Worm (Caenorhabditis elegans) whole organism, midembryonic: ENCODE data around the gene nhr-146.

Source experiments
- T22C8.4 ChIP-seq: fragments of 200-800 bp; sonication (Bioruptor generic); IDR thresholded peaks from 2 replicates; pipeline ENCODE4 v1.3.6; 2022; ENCODE audit warnings: missing genetic modification characterization, missing compliant biosample characterization
- cog-1 ChIP-seq: sonication (generic microtip); optimal IDR thresholded peaks from 2 replicates; lab custom pipeline; 2016; ENCODE audit warnings: missing genetic modification characterization, missing compliant biosample characterization
- flt-1 ChIP-seq: fragments of 200-800 bp; sonication (Bioruptor generic); IDR thresholded peaks from 2 replicates; pipeline ENCODE4 v1.3.6; 2022; ENCODE audit warnings: missing genetic modification characterization, missing compliant biosample characterization
- klf-2 ChIP-seq: fragments of 200-800 bp; sonication (Bioruptor generic); conservative IDR thresholded peaks from 2 replicates; pipeline ENCODE4 v1.3.6; 2022; ENCODE audit warnings: missing genetic modification reagents, missing genetic modification characterization, missing compliant biosample characterization
- med-1 ChIP-seq: sonication (generic microtip); optimal IDR thresholded peaks from 2 replicates; lab custom pipeline; 2017; ENCODE audit warnings: missing genetic modification characterization, mild to moderate bottlenecking, missing compliant biosample characterization, antibody characterized with exemption, missing genetic modification reagents; ENCODE audit not compliant: insufficient read depth
- ref-1 ChIP-seq: fragments of 200-800 bp; sonication (Bioruptor generic); conservative IDR thresholded peaks from 2 replicates; pipeline ENCODE4 v1.3.6; 2022; ENCODE audit warnings: missing genetic modification reagents, missing genetic modification characterization, missing compliant biosample characterization
- tab-1 ChIP-seq: fragments of 200-800 bp; sonication (Bioruptor generic); IDR thresholded peaks from 2 replicates; pipeline ENCODE4 v1.3.6; 2022; ENCODE audit warnings: missing genetic modification characterization, missing compliant biosample characterization
- ztf-23 ChIP-seq: fragments of 200-800 bp; sonication (Bioruptor generic); IDR thresholded peaks from 2 replicates; pipeline ENCODE4 v1.3.6; 2022; ENCODE audit warnings: missing genetic modification reagents, missing genetic modification characterization, missing compliant biosample characterization
- ztf-29 ChIP-seq: fragments of 200-800 bp; sonication (Bioruptor generic); IDR thresholded peaks from 2 replicates; pipeline ENCODE4 v1.3.6; 2022; ENCODE audit warnings: missing genetic modification reagents, missing genetic modification characterization, missing compliant biosample characterization

nhr-146 gene

ce11 chrIV:1649794-1650193, 23.2 kb downstream of the nhr-146 start:
- TF ChIP-seq ref-1 (GFP tag; lab: Robert Waterston, UW) (no peak), cog-1 (tag; lab: Kevin White, UChicago) (no peak), tab-1 (no peak), T22C8.4 (GFP tag; lab: Robert Waterston, UW) (no peak), med-1 (GFP tag; lab: Kevin White, UChicago) (no peak), flt-1 (GFP tag; lab: Robert Waterston, UW) (no peak), ztf-23 (GFP tag; lab: Robert Waterston, UW) (no peak), klf-2 (no peak), ztf-29 (GFP tag; lab: Robert Waterston, UW) (no peak)

ce11 chrIV:1655312-1655711, 28.7 kb downstream of the nhr-146 start:
- TF ChIP-seq ztf-29 (GFP tag; lab: Robert Waterston, UW) (no peak), flt-1 (GFP tag; lab: Robert Waterston, UW) (no peak), med-1 (GFP tag; lab: Kevin White, UChicago) (no peak), ztf-23 (GFP tag; lab: Robert Waterston, UW) (no peak), tab-1 (no peak), klf-2 (no peak), ref-1 (GFP tag; lab: Robert Waterston, UW) (no peak), cog-1 (tag; lab: Kevin White, UChicago) (no peak), T22C8.4 (GFP tag; lab: Robert Waterston, UW) (no peak)

- TF ChIP-seq tab-1 (no peak), T22C8.4 (GFP tag; lab: Robert Waterston, UW) (no peak), ztf-23 (GFP tag; lab: Robert Waterston, UW) (no peak), med-1 (GFP tag; lab: Kevin White, UChicago) (no peak), cog-1 (tag; lab: Kevin White, UChicago) (no peak), ref-1 (GFP tag; lab: Robert Waterston, UW) (no peak), klf-2 (no peak), ztf-29 (GFP tag; lab: Robert Waterston, UW) (no peak), flt-1 (GFP tag; lab: Robert Waterston, UW) (no peak)
Observed at ce11 chrIV:1657069-1657468, 30.5 kb downstream of the nhr-146 start.

ce11 chrIV:1659045-1659741, 32.6 kb downstream of the nhr-146 start, which contains the start of gene rps-28:
Gene rps-28 (plus strand): TSS chrIV:1659691.
- peak; percentile 78 for TF ChIP-seq klf-2
- TF ChIP-seq ztf-23 (GFP tag; lab: Robert Waterston, UW), result peak; percentile 96
- TF ChIP-seq flt-1 (GFP tag; lab: Robert Waterston, UW), result peak; percentile 92
- TF ChIP-seq T22C8.4 (GFP tag; lab: Robert Waterston, UW), result peak; percentile 78
- TF ChIP-seq med-1 (GFP tag; lab: Kevin White, UChicago), result peak; percentile 74
- peak; percentile 48; the same call in 1 of the 2 replicates for TF ChIP-seq ref-1 (GFP tag; lab: Robert Waterston, UW)
- peak; percentile 92 for TF ChIP-seq cog-1 (tag; lab: Kevin White, UChicago)
- TF ChIP-seq tab-1, result peak; percentile 83; the same call in 1 of the 2 replicates
- TF ChIP-seq ztf-29 (GFP tag; lab: Robert Waterston, UW), result peak; percentile 79

ce11 chrIV:1659978-1660377, 33.4 kb downstream of the nhr-146 start, which contains the start of gene Y41D4B.4:
Gene Y41D4B.4 (plus strand): TSS chrIV:1660110.
- TF ChIP-seq cog-1 (tag; lab: Kevin White, UChicago) (no peak), med-1 (GFP tag; lab: Kevin White, UChicago) (no peak), T22C8.4 (GFP tag; lab: Robert Waterston, UW) (no peak), ref-1 (GFP tag; lab: Robert Waterston, UW) (no peak), klf-2 (no peak), ztf-23 (GFP tag; lab: Robert Waterston, UW) (no peak), ztf-29 (GFP tag; lab: Robert Waterston, UW) (no peak), tab-1 (no peak), flt-1 (GFP tag; lab: Robert Waterston, UW) (no peak)

- TF ChIP-seq flt-1 (GFP tag; lab: Robert Waterston, UW), result no peak
- no peak for TF ChIP-seq med-1 (GFP tag; lab: Kevin White, UChicago)
- no peak for TF ChIP-seq klf-2
- no peak for TF ChIP-seq tab-1
- TF ChIP-seq T22C8.4 (GFP tag; lab: Robert Waterston, UW), result no peak
- no peak for TF ChIP-seq cog-1 (tag; lab: Kevin White, UChicago)
- no peak for TF ChIP-seq ref-1 (GFP tag; lab: Robert Waterston, UW)
- TF ChIP-seq ztf-29 (GFP tag; lab: Robert Waterston, UW), result no peak
- TF ChIP-seq ztf-23 (GFP tag; lab: Robert Waterston, UW), result no peak
Observed at ce11 chrIV:1660735-1661134, 34.1 kb downstream of the nhr-146 start.

- no peak for TF ChIP-seq ztf-29 (GFP tag; lab: Robert Waterston, UW)
- no peak for TF ChIP-seq klf-2
- TF ChIP-seq flt-1 (GFP tag; lab: Robert Waterston, UW), result no peak
- TF ChIP-seq ztf-23 (GFP tag; lab: Robert Waterston, UW), result no peak
- TF ChIP-seq med-1 (GFP tag; lab: Kevin White, UChicago), result no peak
- TF ChIP-seq T22C8.4 (GFP tag; lab: Robert Waterston, UW), result no peak
- no peak for TF ChIP-seq cog-1 (tag; lab: Kevin White, UChicago)
- TF ChIP-seq tab-1, result no peak
- no peak for TF ChIP-seq ref-1 (GFP tag; lab: Robert Waterston, UW)
Observed at ce11 chrIV:1662872-1663271, 36.3 kb downstream of the nhr-146 start.

- TF ChIP-seq ztf-23 (GFP tag; lab: Robert Waterston, UW), result no peak
- no peak for TF ChIP-seq med-1 (GFP tag; lab: Kevin White, UChicago)
- no peak for TF ChIP-seq ref-1 (GFP tag; lab: Robert Waterston, UW)
- TF ChIP-seq cog-1 (tag; lab: Kevin White, UChicago), result no peak
- TF ChIP-seq flt-1 (GFP tag; lab: Robert Waterston, UW), result no peak
- TF ChIP-seq klf-2, result no peak
- no peak for TF ChIP-seq T22C8.4 (GFP tag; lab: Robert Waterston, UW)
- no peak for TF ChIP-seq tab-1
- no peak for TF ChIP-seq ztf-29 (GFP tag; lab: Robert Waterston, UW)
Observed at ce11 chrIV:1672398-1672797, 45.8 kb downstream of the nhr-146 start, which contains the start of gene Y41D4B.1. Gene Y41D4B.1 (plus strand): TSS chrIV:1672698.
